Worm (Caenorhabditis elegans): ENCODE measurements around the gene R11H6.4.

R11H6.4 gene

ce11 chrV:14620311-14620710 lies 10.6 kb downstream of the R11H6.4 start:
- no peak for TF ChIP-seq unc-62 (GFP tag; optimal IDR thresholded peaks at IDR 0.05)

- TF ChIP-seq unc-62 (GFP tag; optimal IDR thresholded peaks at IDR 0.05): no peak
Measured at ce11 chrV:14620835-14621234, 11.1 kb downstream of the R11H6.4 start, which contains the start of gene hot-1. Gene hot-1, plus strand, starts transcription at chrV:14621135.

- no peak for TF ChIP-seq unc-62 (GFP tag; optimal IDR thresholded peaks at IDR 0.05)
Measured at ce11 chrV:14625662-14626061, 15.9 kb downstream of the R11H6.4 start.

- TF ChIP-seq unc-62 (GFP tag; optimal IDR thresholded peaks at IDR 0.05): no peak
Measured at ce11 chrV:14631588-14631987, 21.8 kb downstream of the R11H6.4 start, which contains the start of gene F43D2.3. Gene F43D2.3, plus strand, starts transcription at chrV:14631888.

- no peak for TF ChIP-seq unc-62 (GFP tag; optimal IDR thresholded peaks at IDR 0.05)
Measured at ce11 chrV:14633319-14633718, 23.6 kb downstream of the R11H6.4 start.

- no peak for TF ChIP-seq unc-62 (GFP tag; optimal IDR thresholded peaks at IDR 0.05)
Measured at ce11 chrV:14635119-14635518, 25.4 kb downstream of the R11H6.4 start, which contains the start of gene F43D2.6. Gene F43D2.6, minus strand, starts transcription at chrV:14635180.

ce11 chrV:14638075-14638474 lies 28.3 kb downstream of the R11H6.4 start:
- no peak for TF ChIP-seq unc-62 (GFP tag; optimal IDR thresholded peaks at IDR 0.05)

ce11 chrV:14640071-14640470 lies 30.3 kb downstream of the R11H6.4 start, which contains the start of gene F43D2.7:
Gene F43D2.7, minus strand, starts transcription at chrV:14640171.
- no peak for TF ChIP-seq unc-62 (GFP tag; optimal IDR thresholded peaks at IDR 0.05)

- no peak for TF ChIP-seq unc-62 (GFP tag; optimal IDR thresholded peaks at IDR 0.05)
Measured at ce11 chrV:14640769-14641168, 31.0 kb downstream of the R11H6.4 start, which contains the start of gene C54G10.1. Gene C54G10.1, plus strand, starts transcription at chrV:14641101.

ce11 chrV:14642016-14642415 lies 32.3 kb downstream of the R11H6.4 start:
- TF ChIP-seq unc-62 (GFP tag; optimal IDR thresholded peaks at IDR 0.05): no peak

ce11 chrV:14645817-14646789 lies 36.4 kb downstream of the R11H6.4 start, which contains the start of the genes rfc-1 and pmp-3:
Gene rfc-1, minus strand, starts transcription at chrV:14645979.
Gene pmp-3, plus strand, starts transcription at chrV:14646739.
- no peak for TF ChIP-seq unc-62 (GFP tag; optimal IDR thresholded peaks at IDR 0.05)

- TF ChIP-seq unc-62 (GFP tag; optimal IDR thresholded peaks at IDR 0.05): no peak
Measured at ce11 chrV:14648825-14649224, 39.1 kb downstream of the R11H6.4 start.

ce11 chrV:14649929-14650328 lies 40.2 kb downstream of the R11H6.4 start:
- no peak for TF ChIP-seq unc-62 (GFP tag; optimal IDR thresholded peaks at IDR 0.05)

ce11 chrV:14650631-14651030 lies 40.9 kb downstream of the R11H6.4 start:
- TF ChIP-seq unc-62 (GFP tag; optimal IDR thresholded peaks at IDR 0.05): no peak

- TF ChIP-seq unc-62 (GFP tag; optimal IDR thresholded peaks at IDR 0.05): no peak
Measured at ce11 chrV:14655689-14656088, 45.9 kb downstream of the R11H6.4 start.

ce11 chrV:14656970-14657369 lies 47.2 kb downstream of the R11H6.4 start:
- no peak for TF ChIP-seq unc-62 (GFP tag; optimal IDR thresholded peaks at IDR 0.05)

ce11 chrV:14658131-14658530 lies 48.4 kb downstream of the R11H6.4 start, which contains the start of gene slc-25A29:
Gene slc-25A29, minus strand, starts transcription at chrV:14658175.
- no peak for TF ChIP-seq unc-62 (GFP tag; optimal IDR thresholded peaks at IDR 0.05)
